Worm (Caenorhabditis elegans) whole organism, early embryonic: Measurements from ENCODE around the gene egl-46.

ENCODE experiments used
- ama-1 ChIP-seq: fragments of 150-350 bp; optimal IDR thresholded peaks from 2 replicates; lab custom pipeline; 2014
- ceh-13 ChIP-seq: fragments of 200-800 bp; sonication (Bioruptor generic); optimal IDR thresholded peaks from 2 replicates; lab custom pipeline; 2018; ENCODE audit warnings: mild to moderate bottlenecking, missing genetic modification characterization, missing compliant biosample characterization
- ceh-36 ChIP-seq: sonication (generic microtip); optimal IDR thresholded peaks from 2 replicates; lab custom pipeline; 2016; ENCODE audit warnings: missing genetic modification characterization, inconsistent platforms, missing compliant biosample characterization
- ets-7 ChIP-seq: sonication (generic microtip); optimal IDR thresholded peaks from 2 replicates; lab custom pipeline; 2016; ENCODE audit warnings: missing genotype, missing genetic modification characterization, missing compliant biosample characterization
- flt-1 ChIP-seq: fragments of 200-800 bp; sonication (Bioruptor generic); IDR thresholded peaks from 2 replicates; pipeline ENCODE4 v1.3.6; 2022; ENCODE audit warnings: missing genetic modification characterization, missing compliant biosample characterization
- hmg-4 ChIP-seq: fragments of 200-800 bp; sonication (Bioruptor generic); optimal IDR thresholded peaks from 2 replicates; lab custom pipeline; 2018; ENCODE audit warnings: mild to moderate bottlenecking, missing genetic modification characterization, missing compliant biosample characterization
- tbx-11 ChIP-seq: fragments of 200-800 bp; sonication (Bioruptor generic); IDR thresholded peaks from 2 replicates; pipeline ENCODE4 v1.3.6; 2022; ENCODE audit warnings: missing genetic modification characterization, missing compliant biosample characterization

DNA sequence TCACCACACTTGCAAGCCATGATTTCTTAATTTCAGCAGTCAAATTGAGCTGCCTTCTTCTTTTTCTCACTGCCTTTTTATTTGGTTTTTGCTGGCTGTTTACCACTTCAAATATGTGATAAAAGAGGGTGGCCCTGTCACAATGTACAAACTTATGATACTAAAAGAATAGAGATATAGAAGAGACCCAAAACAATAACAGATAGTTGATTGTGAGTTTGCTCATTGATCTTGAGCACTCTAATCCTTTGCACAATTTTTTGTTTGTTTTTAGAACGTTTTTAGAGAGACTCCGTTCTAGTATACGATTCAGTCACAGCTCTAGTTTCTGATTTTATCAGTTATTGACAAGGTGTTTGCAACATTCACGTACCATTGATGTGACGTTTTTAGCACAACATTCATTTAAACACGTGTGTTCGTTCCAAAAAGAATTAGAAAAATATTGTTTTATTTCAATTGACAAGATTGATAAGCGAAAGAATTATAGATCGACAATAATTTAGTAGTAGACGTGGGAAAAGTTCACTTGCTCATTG is 10.5 kb upstream of the egl-46 start, which contains the start of gene mtl-1:
- TF ChIP-seq tbx-11 (no peak), ets-7 (tag; lab: Kevin White, UChicago) (no peak), hmg-4 (GFP tag; lab: Kevin White, UChicago) (no peak), flt-1 (GFP tag; lab: Robert Waterston, UW) (no peak), ceh-36 (tag; lab: Kevin White, UChicago) (no peak), ama-1 (lab: Kevin White, UChicago) (no peak), ceh-13 (no peak)
